Fruit fly (Drosophila melanogaster) whole organism, embryonic: ENCODE data around the gene CG8281.
A peak's percentile ranks its signal among the peaks of the same experiment; 100 is the strongest.

Experiments
- ATbp ChIP-seq: fragments of 200-800 bp; sonication (Bioruptor generic); optimal IDR thresholded peaks from 2 replicates; lab custom pipeline; 2017; ENCODE audit warnings: missing biosample characterization, mild to moderate bottlenecking, missing genetic modification characterization, missing genetic modification reagents
- Ada2b ChIP-seq: fragments of 200-800 bp; sonication (Bioruptor generic); IDR thresholded peaks from 2 replicates; pipeline ENCODE4 v1.3.6; 2022; ENCODE audit warnings: missing biosample characterization, missing genetic modification characterization
- Atf3 ChIP-seq: fragments of 200-800 bp; sonication (Bioruptor generic); optimal IDR thresholded peaks from 3 replicates; lab custom pipeline; 2016; ENCODE audit warnings: missing biosample characterization, missing genetic modification characterization
- CG13287 ChIP-seq: fragments of 200-800 bp; sonication (Bioruptor generic); IDR thresholded peaks from 2 replicates; pipeline ENCODE4 v1.3.6; 2022; ENCODE audit warnings: missing biosample characterization, missing genetic modification characterization; ENCODE audit not compliant: partially characterized antibody
- CG13624 ChIP-seq: fragments of 200-800 bp; sonication (Bioruptor generic); optimal IDR thresholded peaks from 2 replicates; lab custom pipeline; 2016; ENCODE audit warnings: missing biosample characterization, missing genetic modification characterization
- CG17568 ChIP-seq: fragments of 200-800 bp; sonication (Bioruptor generic); optimal IDR thresholded peaks from 2 replicates; lab custom pipeline; 2018; ENCODE audit warnings: missing biosample characterization, mild to moderate bottlenecking, missing genetic modification characterization, moderate library complexity
- CG18619 ChIP-seq: fragments of 200-800 bp; sonication (Bioruptor generic); optimal IDR thresholded peaks from 3 replicates; lab custom pipeline; 2017; ENCODE audit warnings: missing biosample characterization, mild to moderate bottlenecking, missing genetic modification characterization
- CG30403 ChIP-seq: fragments of 200-800 bp; sonication (Bioruptor generic); optimal IDR thresholded peaks from 3 replicates; lab custom pipeline; 2016; ENCODE audit warnings: missing biosample characterization, missing genetic modification characterization
- CG31388 ChIP-seq: fragments of 200-800 bp; sonication (Bioruptor generic); optimal IDR thresholded peaks from 2 replicates; lab custom pipeline; 2016; ENCODE audit warnings: missing biosample characterization, missing genetic modification characterization
- CG4328 ChIP-seq: fragments of 200-800 bp; sonication (Bioruptor generic); optimal IDR thresholded peaks from 3 replicates; lab custom pipeline; 2017; ENCODE audit warnings: missing biosample characterization, missing genetic modification reagents, missing genetic modification characterization
- CG4730 ChIP-seq: fragments of 200-800 bp; sonication (Bioruptor generic); IDR thresholded peaks from 2 replicates; pipeline ENCODE4 v1.3.6; 2022; ENCODE audit warnings: missing biosample characterization, missing genetic modification characterization
- CG6689 ChIP-seq: fragments of 200-800 bp; sonication (Bioruptor generic); IDR thresholded peaks from 2 replicates; pipeline ENCODE4 v1.3.6; 2022; ENCODE audit warnings: missing biosample characterization, missing genetic modification characterization
- CG6854 ChIP-seq: fragments of 200-800 bp; sonication (Bioruptor generic); optimal IDR thresholded peaks from 3 replicates; lab custom pipeline; 2017; ENCODE audit warnings: missing biosample characterization, mild to moderate bottlenecking, missing genetic modification characterization
- CG7372 ChIP-seq: fragments of 200-800 bp; sonication (Bioruptor generic); IDR thresholded peaks from 2 replicates; pipeline ENCODE4 v1.3.6; 2022; ENCODE audit warnings: missing biosample characterization, missing genetic modification characterization
- CG8388 ChIP-seq: fragments of 200-800 bp; sonication (Bioruptor generic); optimal IDR thresholded peaks from 2 replicates; lab custom pipeline; 2019; ENCODE audit warnings: missing biosample characterization, mild to moderate bottlenecking, missing genetic modification characterization, moderate library complexity
- CG8924 ChIP-seq: fragments of 200-800 bp; optimal IDR thresholded peaks from 3 replicates; lab custom pipeline; 2019; ENCODE audit warnings: missing biosample characterization, mild to moderate bottlenecking, missing genetic modification characterization, moderate library complexity
- CG9437 ChIP-seq: fragments of 200-800 bp; sonication (Bioruptor generic); optimal IDR thresholded peaks from 2 replicates; lab custom pipeline; 2018; ENCODE audit warnings: missing biosample characterization, mild to moderate bottlenecking, missing genetic modification characterization
- CG9609 ChIP-seq: fragments of 200-800 bp; sonication (Bioruptor generic); optimal IDR thresholded peaks from 3 replicates; lab custom pipeline; 2016; ENCODE audit warnings: missing biosample characterization, missing genetic modification characterization
- Eip74EF ChIP-seq, 2 experiments: fragments of 200-800 bp in 1 of 2; fragments of >200 bp in 1 of 2; sonication (Bioruptor generic) in 1 of 2; optimal IDR thresholded peaks; 2 replicates each; lab custom pipeline; 2017 to 2019; ENCODE audit warnings: missing biosample characterization in 2 of 2, missing genetic modification characterization in 2 of 2, mild to moderate bottlenecking in 1 of 2, moderate library complexity in 1 of 2
- Gug ChIP-seq: fragments of 200-800 bp; sonication (Bioruptor generic); IDR thresholded peaks from 4 replicates; pipeline ENCODE4 v1.3.6; 2022; ENCODE audit warnings: missing biosample characterization, missing genetic modification characterization
- HLHmδ ChIP-seq: fragments of 200-800 bp; sonication (Bioruptor generic); optimal IDR thresholded peaks from 2 replicates; lab custom pipeline; 2018; ENCODE audit warnings: missing biosample characterization, mild to moderate bottlenecking, missing genetic modification characterization, moderate library complexity
- Jarid2 ChIP-seq: fragments of 200-800 bp; sonication (Bioruptor generic); optimal IDR thresholded peaks from 3 replicates; lab custom pipeline; 2017; ENCODE audit warnings: mild to moderate bottlenecking, missing biosample characterization, missing genetic modification reagents, missing genetic modification characterization
- Lim3 ChIP-seq: fragments of 200-800 bp; sonication (Bioruptor generic); IDR thresholded peaks from 2 replicates; pipeline ENCODE4 v1.3.6; 2022; ENCODE audit warnings: missing biosample characterization, missing genetic modification characterization
- Mad ChIP-seq: fragments of 200-800 bp; sonication (Bioruptor generic); optimal IDR thresholded peaks from 2 replicates; lab custom pipeline; 2016; ENCODE audit warnings: missing biosample characterization, missing genetic modification characterization
- Pdp1 ChIP-seq, 2 experiments: fragments of 200-800 bp; sonication (Bioruptor generic); optimal IDR thresholded peaks; 3 replicates each; lab custom pipeline; 2016; ENCODE audit warnings: missing biosample characterization in 2 of 2, missing genetic modification characterization in 2 of 2, mild to moderate bottlenecking in 1 of 2, moderate library complexity in 1 of 2
- Ptx1 ChIP-seq: fragments of 200-800 bp; sonication (Bioruptor generic); IDR thresholded peaks from 2 replicates; pipeline ENCODE4 v1.3.6; 2022; ENCODE audit warnings: missing biosample characterization, missing genetic modification characterization
- Six4 ChIP-seq: fragments of 200-800 bp; sonication (Bioruptor generic); optimal IDR thresholded peaks from 2 replicates; lab custom pipeline; 2016; ENCODE audit warnings: missing biosample characterization, missing genetic modification characterization
- TFAM ChIP-seq: fragments of 200-800 bp; sonication (Bioruptor generic); optimal IDR thresholded peaks from 2 replicates; lab custom pipeline; 2017; ENCODE audit warnings: missing biosample characterization, missing genetic modification characterization, inconsistent platforms
- al ChIP-seq: fragments of 200-800 bp; sonication (Bioruptor generic); IDR thresholded peaks from 2 replicates; pipeline ENCODE4 v1.3.6; 2022; ENCODE audit warnings: missing biosample characterization, missing genetic modification characterization
- ato ChIP-seq: fragments of 200-800 bp; sonication (Bioruptor generic); IDR thresholded peaks from 2 replicates; pipeline ENCODE4 v1.3.6; 2022; ENCODE audit warnings: missing biosample characterization, missing genetic modification characterization; ENCODE audit not compliant: partially characterized antibody
- bcd ChIP-seq: fragments of 200-800 bp; sonication (Bioruptor generic); optimal IDR thresholded peaks from 2 replicates; lab custom pipeline; 2017; ENCODE audit warnings: missing biosample characterization, mild to moderate bottlenecking, missing genetic modification characterization
- caup ChIP-seq: fragments of 200-800 bp; sonication (Bioruptor generic); optimal IDR thresholded peaks from 3 replicates; lab custom pipeline; 2017; ENCODE audit warnings: missing biosample characterization, mild to moderate bottlenecking, missing genetic modification characterization, moderate library complexity; ENCODE audit not compliant: severe bottlenecking
- crc ChIP-seq: fragments of 200-800 bp; sonication (Bioruptor generic); optimal IDR thresholded peaks from 2 replicates; lab custom pipeline; 2016; ENCODE audit warnings: missing biosample characterization, missing genetic modification characterization
- esg ChIP-seq: fragments of 200-800 bp; sonication (Bioruptor generic); conservative IDR thresholded peaks from 2 replicates; pipeline ENCODE4 v1.3.6; 2022; ENCODE audit warnings: missing biosample characterization, missing genetic modification characterization
- gcm2 ChIP-seq: fragments of 200-800 bp; sonication (Bioruptor generic); optimal IDR thresholded peaks from 2 replicates; lab custom pipeline; 2016; ENCODE audit warnings: missing biosample characterization, missing genetic modification characterization
- ham ChIP-seq: fragments of 200-800 bp; sonication (Bioruptor generic); IDR thresholded peaks from 2 replicates; pipeline ENCODE4 v1.3.6; 2022; ENCODE audit warnings: missing biosample characterization, missing genetic modification characterization
- hb ChIP-seq: fragments of 200-800 bp; sonication (Bioruptor generic); IDR thresholded peaks from 3 replicates; pipeline ENCODE4 v1.3.6; 2022; ENCODE audit warnings: missing biosample characterization, missing genetic modification characterization; ENCODE audit not compliant: partially characterized antibody
- inv ChIP-seq: fragments of 200-800 bp; sonication (Bioruptor generic); IDR thresholded peaks from 2 replicates; pipeline ENCODE4 v1.3.6; 2022; ENCODE audit warnings: missing biosample characterization, missing genetic modification characterization; ENCODE audit not compliant: partially characterized antibody
- lilli ChIP-seq: fragments of 200-800 bp; sonication (Bioruptor generic); optimal IDR thresholded peaks from 3 replicates; lab custom pipeline; 2016; ENCODE audit warnings: missing biosample characterization, missing genetic modification characterization
- maf-S ChIP-seq: fragments of 200-800 bp; sonication (Bioruptor generic); optimal IDR thresholded peaks from 2 replicates; lab custom pipeline; 2016; ENCODE audit warnings: missing biosample characterization, missing genetic modification characterization
- nerfin-1 ChIP-seq: fragments of 200-800 bp; sonication (Bioruptor generic); optimal IDR thresholded peaks from 3 replicates; lab custom pipeline; 2019; ENCODE audit warnings: missing biosample characterization, mild to moderate bottlenecking, missing genetic modification characterization, moderate library complexity
- odd ChIP-seq: fragments of 200-800 bp; sonication (Bioruptor generic); optimal IDR thresholded peaks from 2 replicates; lab custom pipeline; 2017; ENCODE audit warnings: missing biosample characterization, mild to moderate bottlenecking, missing genetic modification characterization
- onecut ChIP-seq: fragments of 200-800 bp; sonication (Bioruptor generic); IDR thresholded peaks from 2 replicates; pipeline ENCODE4 v1.3.6; 2022; ENCODE audit warnings: missing biosample characterization, missing genetic modification characterization
- sc ChIP-seq, 3 experiments: fragments of >200 bp in 2 of 3; fragments of 200-800 bp in 1 of 3; sonication (Bioruptor generic) in 1 of 3; optimal IDR thresholded peaks; 2 replicates in 2 of 3; 3 replicates in 1 of 3; lab custom pipeline; 2017; ENCODE audit warnings: mild to moderate bottlenecking in 1 of 3, missing biosample characterization in 1 of 3, missing genetic modification characterization in 1 of 3, missing genetic modification reagents in 1 of 3
- sr ChIP-seq: fragments of 200-800 bp; sonication (Bioruptor generic); IDR thresholded peaks from 3 replicates; pipeline ENCODE4 v1.3.6; 2022; ENCODE audit warnings: missing biosample characterization, missing genetic modification characterization
- tio ChIP-seq: fragments of 200-800 bp; sonication (Bioruptor generic); optimal IDR thresholded peaks from 2 replicates; lab custom pipeline; 2017; ENCODE audit warnings: missing biosample characterization, missing genetic modification characterization, inconsistent platforms
- trem ChIP-seq: fragments of 200-800 bp; optimal IDR thresholded peaks from 3 replicates; lab custom pipeline; 2019; ENCODE audit warnings: missing biosample characterization, mild to moderate bottlenecking, missing genetic modification characterization, moderate library complexity
- vvl ChIP-seq: fragments of 200-800 bp; sonication (Bioruptor generic); IDR thresholded peaks from 2 replicates; pipeline ENCODE4 v1.3.6; 2022; ENCODE audit warnings: missing biosample characterization, missing genetic modification characterization
- zen2 ChIP-seq: fragments of 200-800 bp; sonication (Bioruptor generic); IDR thresholded peaks from 3 replicates; pipeline ENCODE4 v1.3.6; 2022; ENCODE audit warnings: missing biosample characterization, missing genetic modification characterization; ENCODE audit not compliant: partially characterized antibody
- zfh1 ChIP-seq: fragments of 200-800 bp; sonication (Bioruptor generic); IDR thresholded peaks from 3 replicates; pipeline ENCODE4 v1.3.6; 2022; ENCODE audit warnings: missing biosample characterization, missing genetic modification characterization

The CG8281 gene

DNA sequence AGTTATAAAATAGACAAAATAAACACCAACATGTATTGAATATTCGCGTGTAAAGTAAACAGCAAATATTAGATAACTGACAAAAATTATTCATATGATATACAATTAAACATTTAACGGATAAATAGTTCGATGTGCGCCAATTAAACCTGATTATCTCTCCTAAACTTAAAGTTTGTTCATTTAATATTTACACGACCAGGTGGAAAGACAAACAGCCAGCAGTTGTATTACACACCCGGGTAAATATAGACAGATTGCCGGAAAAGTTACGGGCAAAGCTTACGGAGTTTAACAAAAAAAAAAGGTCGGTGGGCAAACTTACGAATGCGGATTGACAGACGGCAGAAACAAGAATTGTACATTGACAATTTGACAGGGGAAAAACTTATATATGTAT, 30.2 kb upstream of the CG8281 start (continued):
- TF ChIP-seq gcm2 (GFP tag; lab: Kevin White, UChicago) (no peak), caup (GFP tag; lab: Kevin White, UChicago) (peak; percentile 91), Atf3 (GFP tag; lab: Kevin White, UChicago) (no peak), CG6854 (GFP tag; lab: Kevin White, UChicago) (peak; percentile 80), trem (tag; lab: Kevin White, UChicago) (no peak), CG13624 (no peak), ATbp (GFP tag; lab: Kevin White, UChicago) (peak; percentile 66), tio (GFP tag; lab: Kevin White, UChicago) (no peak), zen2 (no peak), Mad (GFP tag; lab: Kevin White, UChicago) (peak; percentile 18), al (no peak), ato (GFP tag; lab: Robert Waterston, UW) (no peak), Eip74EF (GFP tag; optimal IDR thresholded peaks at IDR 0.05; lab: Kevin White, UChicago) (peak in 1 of 2 experiments; percentile 30), CG4328 (peak; percentile 32), Ada2b (GFP tag; lab: Robert Waterston, UW) (no peak; the same call in 1 of the 2 replicates), CG4730 (GFP tag; lab: Robert Waterston, UW) (no peak), vvl (GFP tag; lab: Robert Waterston, UW) (no peak), hb (GFP tag; lab: Robert Waterston, UW) (no peak), inv (GFP tag; lab: Robert Waterston, UW) (no peak), CG8388 (GFP tag; lab: Kevin White, UChicago) (no peak), CG9437 (GFP tag; lab: Kevin White, UChicago) (no peak), maf-S (GFP tag; lab: Kevin White, UChicago) (no peak), CG13287 (GFP tag; lab: Robert Waterston, UW) (no peak), Gug (no peak), sr (GFP tag; lab: Robert Waterston, UW) (no peak), nerfin-1 (tag; lab: Kevin White, UChicago) (peak; percentile 40), Lim3 (no peak), CG8924 (tag; lab: Kevin White, UChicago) (peak; percentile 56), CG17568 (GFP tag; lab: Kevin White, UChicago) (peak; percentile 91), Pdp1 (GFP tag; optimal IDR thresholded peaks at IDR 0.05; lab: Kevin White, UChicago) (peak in 1 of 2 experiments; percentile 55), CG9609 (GFP tag; lab: Kevin White, UChicago) (no peak), CG7372 (no peak), sc (optimal IDR thresholded peaks at IDR 0.05; lab: Kevin White, UChicago) (no peak), sc (GFP tag; optimal IDR thresholded peaks at IDR 0.05; lab: Kevin White, UChicago) (no peak), CG18619 (GFP tag; lab: Kevin White, UChicago) (peak; percentile 72), esg (GFP tag; lab: Robert Waterston, UW) (no peak), TFAM (no peak), lilli (GFP tag; lab: Kevin White, UChicago) (no peak), Ptx1 (no peak), crc (GFP tag; lab: Kevin White, UChicago) (no peak), odd (peak; percentile 79), CG31388 (GFP tag; lab: Kevin White, UChicago) (no peak), CG6689 (GFP tag; lab: Robert Waterston, UW) (no peak), Jarid2 (GFP tag; lab: Kevin White, UChicago) (peak; percentile 16), Six4 (peak; percentile 1), CG30403 (GFP tag; lab: Kevin White, UChicago) (no peak), onecut (GFP tag; lab: Robert Waterston, UW) (0 out of 2 replicates have a peak, but pooled peaks have one; percentile 15), bcd (GFP tag; lab: Kevin White, UChicago) (peak; percentile 56), HLHmδ (GFP tag; lab: Kevin White, UChicago) (no peak), zfh1 (GFP tag; lab: Robert Waterston, UW) (no peak), ham (GFP tag; lab: Robert Waterston, UW) (no peak)
